Fruit fly (Drosophila melanogaster) whole organism, embryonic: ENCODE measurements around the gene Pp1-87B.

Source experiments
- Aef1 ChIP-seq: fragments of 200-800 bp; sonication (Bioruptor generic); IDR thresholded peaks from 3 replicates; pipeline ENCODE4 v1.3.6; 2022; ENCODE audit warnings: missing biosample characterization, missing genetic modification characterization
- B-H2 ChIP-seq: fragments of 200-800 bp; sonication (Bioruptor generic); optimal IDR thresholded peaks from 2 replicates; lab custom pipeline; 2018; ENCODE audit warnings: missing biosample characterization, mild to moderate bottlenecking, missing genetic modification characterization
- Bdp1 ChIP-seq: fragments of 200-800 bp; sonication (Bioruptor generic); optimal IDR thresholded peaks from 3 replicates; lab custom pipeline; 2016; ENCODE audit warnings: missing biosample characterization, missing genetic modification characterization
- CG10267 ChIP-seq: fragments of 200-800 bp; sonication (Bioruptor generic); optimal IDR thresholded peaks from 2 replicates; lab custom pipeline; 2018; ENCODE audit warnings: missing biosample characterization, mild to moderate bottlenecking, missing genetic modification characterization, moderate library complexity
- CG11085 ChIP-seq: fragments of 200-800 bp; sonication (Bioruptor generic); IDR thresholded peaks from 2 replicates; pipeline ENCODE4 v1.3.6; 2022; ENCODE audit warnings: missing biosample characterization, missing genetic modification characterization
- CG11247 ChIP-seq: fragments of 200-800 bp; sonication (Bioruptor generic); IDR thresholded peaks from 2 replicates; pipeline ENCODE4 v1.3.6; 2022; ENCODE audit warnings: missing biosample characterization, missing genetic modification characterization
- CG1647 ChIP-seq: fragments of 200-800 bp; sonication (Bioruptor generic); optimal IDR thresholded peaks from 3 replicates; lab custom pipeline; 2016; ENCODE audit warnings: missing biosample characterization, missing genetic modification characterization
- CG17359 ChIP-seq: fragments of 200-800 bp; sonication (Bioruptor generic); optimal IDR thresholded peaks from 3 replicates; lab custom pipeline; 2018; ENCODE audit warnings: missing biosample characterization, mild to moderate bottlenecking, missing genetic modification characterization, moderate library complexity
- CG17385 ChIP-seq: fragments of 200-800 bp; sonication (Bioruptor generic); optimal IDR thresholded peaks from 3 replicates; lab custom pipeline; 2018; ENCODE audit warnings: missing biosample characterization, mild to moderate bottlenecking, missing genetic modification characterization
- CG18011 ChIP-seq: fragments of 200-800 bp; sonication (Bioruptor generic); optimal IDR thresholded peaks from 2 replicates; lab custom pipeline; 2017; ENCODE audit warnings: missing biosample characterization, missing genetic modification characterization, mild to moderate bottlenecking, moderate library complexity, missing genotype
- CG18476 ChIP-seq: fragments of 200-800 bp; sonication (Bioruptor generic); optimal IDR thresholded peaks from 2 replicates; lab custom pipeline; 2016; ENCODE audit warnings: missing biosample characterization, mild to moderate bottlenecking, missing genetic modification characterization
- CG18764 ChIP-seq: fragments of 200-800 bp; sonication (Bioruptor generic); optimal IDR thresholded peaks from 3 replicates; lab custom pipeline; 2016; ENCODE audit warnings: missing biosample characterization, missing genetic modification characterization
- CG2120 ChIP-seq: fragments of 200-800 bp; sonication (Bioruptor generic); optimal IDR thresholded peaks from 3 replicates; lab custom pipeline; 2016; ENCODE audit warnings: missing biosample characterization, missing genetic modification characterization
- CG34224 ChIP-seq: fragments of 200-800 bp; sonication (Bioruptor generic); IDR thresholded peaks from 3 replicates; pipeline ENCODE4 v1.3.6; 2022; ENCODE audit warnings: missing biosample characterization, missing genetic modification characterization; ENCODE audit not compliant: partially characterized antibody
- CG3847 ChIP-seq: fragments of 200-800 bp; sonication (Bioruptor generic); IDR thresholded peaks from 2 replicates; pipeline ENCODE4 v1.3.6; 2022; ENCODE audit warnings: missing biosample characterization, missing genetic modification characterization
- CG4404 ChIP-seq: fragments of 200-800 bp; sonication (Bioruptor generic); IDR thresholded peaks from 2 replicates; pipeline ENCODE4 v1.3.6; 2022; ENCODE audit warnings: missing biosample characterization, missing genetic modification characterization
- CG4820 ChIP-seq: fragments of 200-800 bp; sonication (Bioruptor generic); optimal IDR thresholded peaks from 3 replicates; lab custom pipeline; 2016; ENCODE audit warnings: missing biosample characterization, missing genetic modification characterization
- CG6175 ChIP-seq: fragments of 200-800 bp; sonication (Bioruptor generic); IDR thresholded peaks from 3 replicates; pipeline ENCODE4 v1.3.6; 2022; ENCODE audit warnings: missing biosample characterization, missing genetic modification characterization
- CG6254 ChIP-seq: fragments of 200-800 bp; sonication (Bioruptor generic); optimal IDR thresholded peaks from 3 replicates; lab custom pipeline; 2017; ENCODE audit warnings: mild to moderate bottlenecking, missing biosample characterization, missing genetic modification reagents, missing genetic modification characterization
- CG7963 ChIP-seq: fragments of 200-800 bp; sonication (Bioruptor generic); IDR thresholded peaks from 3 replicates; pipeline ENCODE4 v1.3.6; 2022; ENCODE audit warnings: missing biosample characterization, missing genetic modification characterization; ENCODE audit not compliant: partially characterized antibody
- CG8924 ChIP-seq: fragments of 200-800 bp; optimal IDR thresholded peaks from 3 replicates; lab custom pipeline; 2019; ENCODE audit warnings: missing biosample characterization, mild to moderate bottlenecking, missing genetic modification characterization, moderate library complexity
- CTCF ChIP-seq: fragments of 200-800 bp; sonication (Bioruptor generic); optimal IDR thresholded peaks from 2 replicates; lab custom pipeline; 2017; ENCODE audit warnings: missing biosample characterization, mild to moderate bottlenecking, missing genetic modification characterization, moderate library complexity
- Dip2 ChIP-seq: fragments of 200-800 bp; sonication (Bioruptor generic); IDR thresholded peaks from 2 replicates; pipeline ENCODE4 v1.3.6; 2022; ENCODE audit warnings: missing biosample characterization, missing genetic modification characterization
- Dref ChIP-seq: fragments of 200-800 bp; sonication (Bioruptor generic); IDR thresholded peaks from 2 replicates; pipeline ENCODE4 v1.3.6; 2022; ENCODE audit warnings: missing biosample characterization, missing genetic modification characterization
- HmgZ ChIP-seq: fragments of 200-800 bp; sonication (Bioruptor generic); optimal IDR thresholded peaks from 2 replicates; lab custom pipeline; 2018; ENCODE audit warnings: missing biosample characterization, mild to moderate bottlenecking, missing genetic modification characterization
- Max ChIP-seq: fragments of 200-800 bp; sonication (Bioruptor generic); optimal IDR thresholded peaks from 2 replicates; lab custom pipeline; 2016; ENCODE audit warnings: missing biosample characterization, mild to moderate bottlenecking, missing genetic modification characterization
- NC2α ChIP-seq: fragments of 200-800 bp; sonication (Bioruptor generic); optimal IDR thresholded peaks from 2 replicates; lab custom pipeline; 2016; ENCODE audit warnings: missing biosample characterization, missing genetic modification characterization
- Neu2 ChIP-seq: fragments of 200-800 bp; sonication (Bioruptor generic); optimal IDR thresholded peaks from 3 replicates; lab custom pipeline; 2016; ENCODE audit warnings: missing biosample characterization, missing genetic modification characterization, borderline replicate concordance
- al ChIP-seq: fragments of 200-800 bp; sonication (Bioruptor generic); IDR thresholded peaks from 2 replicates; pipeline ENCODE4 v1.3.6; 2022; ENCODE audit warnings: missing biosample characterization, missing genetic modification characterization
- bab2 ChIP-seq: fragments of 200-800 bp; sonication (Bioruptor generic); optimal IDR thresholded peaks from 2 replicates; lab custom pipeline; 2016; ENCODE audit warnings: missing biosample characterization, missing genetic modification characterization
- btn ChIP-seq: fragments of 200-800 bp; sonication (Bioruptor generic); optimal IDR thresholded peaks from 2 replicates; lab custom pipeline; 2016; ENCODE audit warnings: missing biosample characterization, missing genetic modification characterization
- cwo ChIP-seq: fragments of 200-800 bp; sonication (Bioruptor generic); optimal IDR thresholded peaks from 3 replicates; lab custom pipeline; 2017; ENCODE audit warnings: missing biosample characterization, missing genetic modification characterization, mild to moderate bottlenecking, moderate library complexity, missing genetic modification reagents
- emc ChIP-seq: fragments of 200-800 bp; sonication (Bioruptor generic); optimal IDR thresholded peaks from 2 replicates; lab custom pipeline; 2016; ENCODE audit warnings: missing biosample characterization, missing genetic modification characterization
- exex ChIP-seq: fragments of 200-800 bp; sonication (Bioruptor generic); optimal IDR thresholded peaks from 4 replicates; lab custom pipeline; 2018; ENCODE audit warnings: missing biosample characterization, mild to moderate bottlenecking, missing genetic modification characterization, moderate library complexity
- fu2 ChIP-seq: fragments of 200-800 bp; sonication (Bioruptor generic); optimal IDR thresholded peaks from 2 replicates; lab custom pipeline; 2016; ENCODE audit warnings: missing biosample characterization, missing genetic modification characterization
- h ChIP-seq: fragments of >200 bp; optimal IDR thresholded peaks from 2 replicates; lab custom pipeline; 2017
- her ChIP-seq: fragments of 200-800 bp; sonication (Bioruptor generic); optimal IDR thresholded peaks from 2 replicates; lab custom pipeline; 2016; ENCODE audit warnings: missing biosample characterization, missing genetic modification characterization
- inv ChIP-seq: fragments of 200-800 bp; sonication (Bioruptor generic); IDR thresholded peaks from 2 replicates; pipeline ENCODE4 v1.3.6; 2022; ENCODE audit warnings: missing biosample characterization, missing genetic modification characterization; ENCODE audit not compliant: partially characterized antibody
- ken ChIP-seq: fragments of 200-800 bp; sonication (Bioruptor generic); IDR thresholded peaks from 3 replicates; pipeline ENCODE4 v1.3.6; 2022; ENCODE audit warnings: missing biosample characterization, missing genetic modification characterization
- kni ChIP-seq: fragments of 200-800 bp; sonication (Bioruptor generic); optimal IDR thresholded peaks from 3 replicates; lab custom pipeline; 2017; ENCODE audit warnings: mild to moderate bottlenecking, missing biosample characterization, missing genetic modification reagents, missing genetic modification characterization
- lab ChIP-seq: fragments of 200-800 bp; sonication (Bioruptor generic); optimal IDR thresholded peaks from 3 replicates; lab custom pipeline; 2017; ENCODE audit warnings: missing biosample characterization, missing genetic modification characterization, mild to moderate bottlenecking, moderate library complexity, missing genetic modification reagents
- mam ChIP-seq: fragments of 200-800 bp; sonication (Bioruptor generic); optimal IDR thresholded peaks from 3 replicates; lab custom pipeline; 2016; ENCODE audit warnings: missing biosample characterization, missing genetic modification characterization
- nom ChIP-seq: fragments of 200-800 bp; sonication (Bioruptor generic); optimal IDR thresholded peaks from 2 replicates; lab custom pipeline; 2017; ENCODE audit warnings: missing biosample characterization, missing genetic modification characterization, mild to moderate bottlenecking, moderate library complexity, missing genetic modification reagents
- onecut ChIP-seq: fragments of 200-800 bp; sonication (Bioruptor generic); IDR thresholded peaks from 2 replicates; pipeline ENCODE4 v1.3.6; 2022; ENCODE audit warnings: missing biosample characterization, missing genetic modification characterization
- psq ChIP-seq: fragments of 200-800 bp; sonication (Bioruptor generic); optimal IDR thresholded peaks from 2 replicates; lab custom pipeline; 2017; ENCODE audit warnings: missing biosample characterization, missing genetic modification characterization
- scrt ChIP-seq: fragments of 200-800 bp; sonication (Bioruptor generic); optimal IDR thresholded peaks from 2 replicates; lab custom pipeline; 2018; ENCODE audit warnings: missing biosample characterization, mild to moderate bottlenecking, missing genetic modification characterization, moderate library complexity
- sens ChIP-seq: fragments of 200-800 bp; sonication (Bioruptor generic); peaks from one replicate; lab custom pipeline; 2016; ENCODE audit warnings: missing biosample characterization, missing genetic modification characterization
- sens-2 ChIP-seq: fragments of 200-800 bp; sonication (Bioruptor generic); IDR thresholded peaks from 2 replicates; pipeline ENCODE4 v1.3.6; 2022; ENCODE audit warnings: missing biosample characterization, missing genetic modification characterization
- slbo ChIP-seq: fragments of 200-800 bp; sonication (Bioruptor generic); IDR thresholded peaks from 2 replicates; pipeline ENCODE4 v1.3.6; 2022; ENCODE audit warnings: missing biosample characterization, missing genetic modification characterization
- stc ChIP-seq: fragments of 200-800 bp; sonication (Bioruptor generic); IDR thresholded peaks from 2 replicates; pipeline ENCODE4 v1.3.6; 2022; ENCODE audit warnings: missing biosample characterization, missing genetic modification characterization
- twi ChIP-seq: fragments of 200-800 bp; optimal IDR thresholded peaks from 2 replicates; lab custom pipeline; 2019; ENCODE audit warnings: missing biosample characterization, mild to moderate bottlenecking, missing genetic modification characterization, moderate library complexity
- zfh2 ChIP-seq: fragments of 200-800 bp; sonication (Bioruptor generic); optimal IDR thresholded peaks from 2 replicates; lab custom pipeline; 2016; ENCODE audit warnings: missing biosample characterization, missing genetic modification characterization

Gene Pp1-87B

dm6 chr3R:12448889-12449314, 23.2 kb upstream of the Pp1-87B start, which contains the start of gene CG18549 (continued):
- TF ChIP-seq CG17385 (GFP tag; lab: Kevin White, UChicago) = peak; percentile 100
- TF ChIP-seq cwo (GFP tag; lab: Kevin White, UChicago) = peak; percentile 99
- peak; percentile 100 for TF ChIP-seq bab2 (GFP tag; lab: Kevin White, UChicago)
- peak; percentile 100 for TF ChIP-seq onecut (GFP tag; lab: Robert Waterston, UW)
- TF ChIP-seq al (GFP tag; lab: Robert Waterston, UW) = peak; percentile 99
- peak; percentile 96 for TF ChIP-seq Bdp1 (GFP tag; lab: Kevin White, UChicago)
- TF ChIP-seq Max (GFP tag; lab: Kevin White, UChicago) = peak; percentile 100
- peak; percentile 98 for TF ChIP-seq fu2
- peak; percentile 100 for TF ChIP-seq CG3847 (GFP tag; lab: Robert Waterston, UW)
- TF ChIP-seq her = peak; percentile 97
- peak; percentile 99 for TF ChIP-seq mam (GFP tag; lab: Kevin White, UChicago)
- peak; percentile 99 for TF ChIP-seq CG1647 (GFP tag; lab: Kevin White, UChicago)
- peak; percentile 99 for TF ChIP-seq exex
- TF ChIP-seq Dip2 (GFP tag; lab: Robert Waterston, UW) = peak; percentile 83
- peak; percentile 99 for TF ChIP-seq CG4404 (GFP tag; lab: Robert Waterston, UW)
- peak; percentile 98 for TF ChIP-seq zfh2 (GFP tag; lab: Kevin White, UChicago)
- peak; percentile 93 for TF ChIP-seq CG18011 (GFP tag; lab: Kevin White, UChicago)
- TF ChIP-seq Aef1 (GFP tag; lab: Robert Waterston, UW) = peak; percentile 100
- peak; percentile 99 for TF ChIP-seq twi (tag; lab: Kevin White, UChicago)
- TF ChIP-seq CG18476 (GFP tag; lab: Kevin White, UChicago) = peak; percentile 99
- peak; percentile 99 for TF ChIP-seq CG4820
- TF ChIP-seq NC2α (GFP tag; lab: Kevin White, UChicago) = peak; percentile 99
- peak; percentile 100 for TF ChIP-seq HmgZ (tag; lab: Kevin White, UChicago)
- peak; percentile 100 for TF ChIP-seq nom (GFP tag; lab: Kevin White, UChicago)
- peak; percentile 97 for TF ChIP-seq psq (GFP tag; lab: Kevin White, UChicago)
- peak; percentile 89 for TF ChIP-seq CG34224 (GFP tag; lab: Robert Waterston, UW)
- peak; percentile 100 for TF ChIP-seq lab (GFP tag; lab: Kevin White, UChicago)
- peak; percentile 81 for TF ChIP-seq CTCF
- peak; percentile 98 for TF ChIP-seq CG6254 (GFP tag; lab: Kevin White, UChicago)
- TF ChIP-seq emc (GFP tag; lab: Kevin White, UChicago) = peak; percentile 97
- TF ChIP-seq sens-2 = peak; percentile 100
- TF ChIP-seq CG10267 (tag; lab: Kevin White, UChicago) = peak; percentile 100
- no peak for TF ChIP-seq h (lab: Kevin White, UChicago)
- peak; percentile 99 for TF ChIP-seq B-H2
- peak; percentile 99 for TF ChIP-seq btn (GFP tag; lab: Kevin White, UChicago)
- peak; percentile 91 for TF ChIP-seq Neu2
- peak; percentile 73; the same call in 2 of the 3 replicates for TF ChIP-seq CG7963 (GFP tag; lab: Robert Waterston, UW)
- TF ChIP-seq sens (GFP tag; lab: Kevin White, UChicago) = peak; percentile 100
- TF ChIP-seq stc (GFP tag; lab: Robert Waterston, UW) = peak; percentile 100
- TF ChIP-seq inv (GFP tag; lab: Robert Waterston, UW) = peak; percentile 68
- peak; percentile 99 for TF ChIP-seq CG6175 (GFP tag; lab: Robert Waterston, UW)
- TF ChIP-seq CG2120 = peak; percentile 100
- peak; percentile 100 for TF ChIP-seq ken (GFP tag; lab: Robert Waterston, UW)
- peak; percentile 99 for TF ChIP-seq CG18764 (GFP tag; lab: Kevin White, UChicago)
- peak; percentile 99 for TF ChIP-seq kni (GFP tag; lab: Kevin White, UChicago)
- peak; percentile 100 for TF ChIP-seq slbo (GFP tag; lab: Robert Waterston, UW)
- peak; percentile 99 for TF ChIP-seq scrt (GFP tag; lab: Kevin White, UChicago)
- TF ChIP-seq Dref (GFP tag; lab: Robert Waterston, UW) = peak; percentile 82
- TF ChIP-seq CG17359 = peak; percentile 100
- TF ChIP-seq CG11247 = peak; percentile 100
- TF ChIP-seq CG11085 = peak; percentile 99
- peak; percentile 100 for TF ChIP-seq CG8924 (tag; lab: Kevin White, UChicago)
